Fruit fly (Drosophila melanogaster) whole organism, embryonic: ENCODE data around the gene CG42795.

ENCODE experiments used
- CG10209 ChIP-seq: fragments of 200-800 bp; sonication (Bioruptor generic); optimal IDR thresholded peaks from 3 replicates; lab custom pipeline; 2017; ENCODE audit warnings: missing biosample characterization, mild to moderate bottlenecking, missing genetic modification characterization, missing genetic modification reagents
- CG11504 ChIP-seq: fragments of 200-800 bp; sonication (Bioruptor generic); optimal IDR thresholded peaks from 3 replicates; lab custom pipeline; 2019; ENCODE audit warnings: missing biosample characterization, mild to moderate bottlenecking, missing genetic modification characterization, moderate library complexity
- CG15011 ChIP-seq: fragments of 200-800 bp; sonication (Bioruptor generic); optimal IDR thresholded peaks from 3 replicates; lab custom pipeline; 2018; ENCODE audit warnings: missing biosample characterization, mild to moderate bottlenecking, missing genetic modification characterization
- CG16779 ChIP-seq: fragments of 200-800 bp; sonication (Bioruptor generic); IDR thresholded peaks from 2 replicates; pipeline ENCODE4 v1.3.6; 2022; ENCODE audit warnings: missing biosample characterization, missing genetic modification characterization
- CG2120 ChIP-seq: fragments of 200-800 bp; sonication (Bioruptor generic); optimal IDR thresholded peaks from 3 replicates; lab custom pipeline; 2016; ENCODE audit warnings: missing biosample characterization, missing genetic modification characterization
- CG8924 ChIP-seq: fragments of 200-800 bp; optimal IDR thresholded peaks from 3 replicates; lab custom pipeline; 2019; ENCODE audit warnings: missing biosample characterization, mild to moderate bottlenecking, missing genetic modification characterization, moderate library complexity
- Camta ChIP-seq: fragments of 200-800 bp; sonication (Bioruptor generic); optimal IDR thresholded peaks from 2 replicates; lab custom pipeline; 2016; ENCODE audit warnings: missing biosample characterization, missing genetic modification characterization
- Myb ChIP-seq: fragments of 200-800 bp; sonication (Bioruptor generic); optimal IDR thresholded peaks from 2 replicates; lab custom pipeline; 2016; ENCODE audit warnings: missing biosample characterization, missing genetic modification characterization
- al ChIP-seq: fragments of 200-800 bp; sonication (Bioruptor generic); IDR thresholded peaks from 2 replicates; pipeline ENCODE4 v1.3.6; 2022; ENCODE audit warnings: missing biosample characterization, missing genetic modification characterization
- ara ChIP-seq: fragments of 200-800 bp; sonication (Bioruptor generic); IDR thresholded peaks from 2 replicates; pipeline ENCODE4 v1.3.6; 2022; ENCODE audit warnings: missing biosample characterization, missing genetic modification characterization
- gem ChIP-seq: fragments of 200-800 bp; sonication (Bioruptor generic); optimal IDR thresholded peaks from 2 replicates; lab custom pipeline; 2019; ENCODE audit warnings: missing biosample characterization, mild to moderate bottlenecking, missing genetic modification characterization, moderate library complexity
- h ChIP-seq: fragments of >200 bp; optimal IDR thresholded peaks from 2 replicates; lab custom pipeline; 2017
- pho ChIP-seq: fragments of 200-800 bp; sonication (Bioruptor generic); optimal IDR thresholded peaks from 2 replicates; lab custom pipeline; 2016; ENCODE audit warnings: missing biosample characterization, missing genetic modification characterization

- TF ChIP-seq Myb, result no peak
- no peak for TF ChIP-seq CG2120 (GFP tag; lab: Kevin White, UChicago)
- no peak for TF ChIP-seq CG10209
- TF ChIP-seq ara (GFP tag; lab: Robert Waterston, UW), result no peak
- no peak for TF ChIP-seq al (GFP tag; lab: Robert Waterston, UW)
- TF ChIP-seq CG8924, result no peak
- no peak for TF ChIP-seq gem (tag; lab: Kevin White, UChicago)
- no peak for TF ChIP-seq pho (GFP tag; lab: Kevin White, UChicago)
- no peak for TF ChIP-seq CG11504 (tag; lab: Kevin White, UChicago)
- TF ChIP-seq CG16779 (GFP tag; lab: Robert Waterston, UW), result no peak
- no peak for TF ChIP-seq Camta (GFP tag; lab: Kevin White, UChicago)
- TF ChIP-seq CG15011 (GFP tag; lab: Kevin White, UChicago), result no peak
- no peak for TF ChIP-seq h (lab: Kevin White, UChicago)
These were observed 48.8 kb downstream of the CG42795 start for dm6 chr3R:10274306-10274705.
